Worm (Caenorhabditis elegans) whole organism, early embryonic: ENCODE measurements around the gene sdc-3.

Experiments
- ama-1 ChIP-seq: fragments of 150-350 bp; optimal IDR thresholded peaks from 2 replicates; lab custom pipeline; 2014
- hnd-1 ChIP-seq: sonication (generic microtip); optimal IDR thresholded peaks from 2 replicates; lab custom pipeline; 2016; ENCODE audit warnings: missing genetic modification characterization, missing compliant biosample characterization
- tbx-37 ChIP-seq: fragments of 200-800 bp; sonication (Bioruptor generic); conservative IDR thresholded peaks from 2 replicates; pipeline ENCODE4 v1.3.6; 2022; ENCODE audit warnings: missing genetic modification reagents, missing genetic modification characterization, missing compliant biosample characterization

DNA sequence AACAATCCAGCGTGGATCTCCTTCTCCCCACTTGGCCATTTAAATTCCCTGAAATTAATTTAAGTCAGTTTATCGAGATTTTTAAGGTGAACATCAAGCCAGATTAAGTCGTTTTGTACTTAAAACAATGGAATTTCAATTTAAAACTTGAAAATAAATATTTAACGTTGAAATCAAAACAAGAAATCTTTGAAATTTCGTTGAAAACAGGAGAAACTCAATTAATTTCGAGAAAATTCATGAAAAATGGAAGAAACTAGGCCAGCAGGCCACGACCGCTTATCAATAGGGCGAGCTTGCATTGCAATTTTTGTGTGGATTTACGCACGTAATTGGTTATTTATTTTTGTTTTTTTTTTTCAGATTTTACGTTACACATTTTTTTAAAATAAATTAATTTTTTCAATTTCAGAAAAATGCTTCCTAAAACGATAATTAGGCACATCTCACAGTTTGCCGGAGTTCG is 37.4 kb upstream of the sdc-3 start, which contains the start of the genes ahsa-1 and C01G10.7:
- no peak for TF ChIP-seq ama-1 (lab: Kevin White, UChicago)
- TF ChIP-seq tbx-37 = peak; percentile 70
- TF ChIP-seq hnd-1 (tag; lab: Kevin White, UChicago) = peak; percentile 10
